Fruit fly (Drosophila melanogaster): ENCODE measurements around the gene Nplp3.

Nplp3 gene

dm6 chr3L:16329495-16329894 is 11.7 kb downstream of the Nplp3 start, which contains the start of gene CG33061:
CG33061 (plus strand) TSS chr3L:16329795.
- TF ChIP-seq pad (GFP tag; optimal IDR thresholded peaks at IDR 0.05) (no peak), CG33017 (tag; optimal IDR thresholded peaks at IDR 0.05) (no peak), Mnt (GFP tag; optimal IDR thresholded peaks at IDR 0.05) (no peak), CG7101 (tag; optimal IDR thresholded peaks at IDR 0.05) (no peak), bab1 (GFP tag; optimal IDR thresholded peaks at IDR 0.05) (no peak), CG12768 (GFP tag; optimal IDR thresholded peaks at IDR 0.05) (no peak), tj (GFP tag; optimal IDR thresholded peaks at IDR 0.05) (no peak), CG7045 (GFP tag; optimal IDR thresholded peaks at IDR 0.05) (no peak), toe (GFP tag; optimal IDR thresholded peaks at IDR 0.05) (no peak), cic (GFP tag; optimal IDR thresholded peaks at IDR 0.05) (no peak), CG5204 (GFP tag; optimal IDR thresholded peaks at IDR 0.05) (no peak), Crg-1 (GFP tag; optimal IDR thresholded peaks at IDR 0.05) (no peak), ovo (GFP tag; optimal IDR thresholded peaks at IDR 0.05) (no peak), kay (GFP tag; ENCODE audit: borderline replicate concordance) (no peak), cnc (optimal IDR thresholded peaks at IDR 0.05) (no peak), CG14711 (tag; optimal IDR thresholded peaks at IDR 0.05) (no peak), CG1620 (GFP tag; optimal IDR thresholded peaks at IDR 0.05) (no peak), CG11617 (GFP tag; optimal IDR thresholded peaks at IDR 0.05) (no peak), Clk (GFP tag; optimal IDR thresholded peaks at IDR 0.05) (no peak)

- TF ChIP-seq CG14711 (tag; optimal IDR thresholded peaks at IDR 0.05) (no peak), cnc (optimal IDR thresholded peaks at IDR 0.05) (no peak), CG12768 (GFP tag; optimal IDR thresholded peaks at IDR 0.05) (no peak), CG11617 (GFP tag; optimal IDR thresholded peaks at IDR 0.05) (no peak), CG33017 (tag; optimal IDR thresholded peaks at IDR 0.05) (no peak), tj (GFP tag; optimal IDR thresholded peaks at IDR 0.05) (no peak), pad (GFP tag; optimal IDR thresholded peaks at IDR 0.05) (no peak), CG7045 (GFP tag; optimal IDR thresholded peaks at IDR 0.05) (no peak), ovo (GFP tag; optimal IDR thresholded peaks at IDR 0.05) (no peak), bab1 (GFP tag; optimal IDR thresholded peaks at IDR 0.05) (no peak), Mnt (GFP tag; optimal IDR thresholded peaks at IDR 0.05) (no peak), Hr96 (GFP tag; optimal IDR thresholded peaks at IDR 0.05) (no peak), cic (GFP tag; optimal IDR thresholded peaks at IDR 0.05) (no peak), CG1620 (GFP tag; optimal IDR thresholded peaks at IDR 0.05) (no peak), CG5204 (GFP tag; optimal IDR thresholded peaks at IDR 0.05) (no peak), Clk (GFP tag; optimal IDR thresholded peaks at IDR 0.05) (no peak)
Observed at dm6 chr3L:16330740-16331139, 12.9 kb downstream of the Nplp3 start, which contains the start of gene CG33060. CG33060 (plus strand) TSS chr3L:16331040.

- no peak for TF ChIP-seq cnc (optimal IDR thresholded peaks at IDR 0.05)
- TF ChIP-seq Hr96 (GFP tag; optimal IDR thresholded peaks at IDR 0.05), result no peak
- TF ChIP-seq tj (GFP tag; optimal IDR thresholded peaks at IDR 0.05), result no peak
- no peak for TF ChIP-seq Clk (GFP tag; optimal IDR thresholded peaks at IDR 0.05)
Observed at dm6 chr3L:16331633-16332032, 13.8 kb downstream of the Nplp3 start, which contains the start of gene retinin. retinin (plus strand) TSS chr3L:16331933.

- TF ChIP-seq CG12768 (GFP tag; optimal IDR thresholded peaks at IDR 0.05) (no peak), ovo (GFP tag; optimal IDR thresholded peaks at IDR 0.05) (no peak)
Observed at dm6 chr3L:16333013-16333412, 15.2 kb downstream of the Nplp3 start, which contains the start of gene CG13056. CG13056 (plus strand) TSS chr3L:16333313.

- TF ChIP-seq CG7045 (GFP tag; optimal IDR thresholded peaks at IDR 0.05), result no peak
- TF ChIP-seq CG14711 (tag; optimal IDR thresholded peaks at IDR 0.05), result no peak
- TF ChIP-seq kay (GFP tag; ENCODE audit: borderline replicate concordance), result no peak
- TF ChIP-seq bab1 (GFP tag; optimal IDR thresholded peaks at IDR 0.05), result no peak
- no peak for TF ChIP-seq CG1620 (GFP tag; optimal IDR thresholded peaks at IDR 0.05)
- TF ChIP-seq CG5204 (GFP tag; optimal IDR thresholded peaks at IDR 0.05), result no peak
- TF ChIP-seq CG12768 (GFP tag; optimal IDR thresholded peaks at IDR 0.05), result no peak
- TF ChIP-seq CG33017 (tag; optimal IDR thresholded peaks at IDR 0.05), result no peak
- no peak for TF ChIP-seq cic (GFP tag; optimal IDR thresholded peaks at IDR 0.05)
- no peak for TF ChIP-seq Mnt (GFP tag; optimal IDR thresholded peaks at IDR 0.05)
- no peak for TF ChIP-seq CG7101 (tag; optimal IDR thresholded peaks at IDR 0.05)
- TF ChIP-seq CG11617 (GFP tag; optimal IDR thresholded peaks at IDR 0.05), result no peak
- TF ChIP-seq tj (GFP tag; optimal IDR thresholded peaks at IDR 0.05), result no peak
- TF ChIP-seq ovo (GFP tag; optimal IDR thresholded peaks at IDR 0.05), result no peak
Observed at dm6 chr3L:16334876-16335275, 17.1 kb downstream of the Nplp3 start.

- TF ChIP-seq CG1620 (GFP tag; optimal IDR thresholded peaks at IDR 0.05), result no peak
- TF ChIP-seq Hr96 (GFP tag; optimal IDR thresholded peaks at IDR 0.05), result no peak
- no peak for TF ChIP-seq Mnt (GFP tag; optimal IDR thresholded peaks at IDR 0.05)
- no peak for TF ChIP-seq tj (GFP tag; optimal IDR thresholded peaks at IDR 0.05)
- TF ChIP-seq Crg-1 (GFP tag; optimal IDR thresholded peaks at IDR 0.05), result no peak
- TF ChIP-seq kay (GFP tag; ENCODE audit: borderline replicate concordance), result no peak
Observed at dm6 chr3L:16337739-16338138, 19.9 kb downstream of the Nplp3 start.

dm6 chr3L:16338703-16339102 is 20.9 kb downstream of the Nplp3 start, which contains the start of gene CG4998:
CG4998 (plus strand) TSS chr3L:16339003.
- TF ChIP-seq Hr96 (GFP tag; optimal IDR thresholded peaks at IDR 0.05) (no peak), CG7101 (tag; optimal IDR thresholded peaks at IDR 0.05) (no peak), CG5204 (GFP tag; optimal IDR thresholded peaks at IDR 0.05) (no peak), Clk (GFP tag; optimal IDR thresholded peaks at IDR 0.05) (no peak), CG11617 (GFP tag; optimal IDR thresholded peaks at IDR 0.05) (no peak), cic (GFP tag; optimal IDR thresholded peaks at IDR 0.05) (no peak)

Measured in whole organism, adult.